Worm (Caenorhabditis elegans) whole organism, early embryonic: ENCODE results near the gene Y75B12B.11.

ENCODE experiments used
- B0310.2 ChIP-seq: sonication (generic microtip); optimal IDR thresholded peaks from 2 replicates; lab custom pipeline; 2016; ENCODE audit warnings: mild to moderate bottlenecking, missing genetic modification characterization, missing compliant biosample characterization
- F13C5.2 ChIP-seq: sonication (generic microtip); optimal IDR thresholded peaks from 2 replicates; lab custom pipeline; 2017; ENCODE audit warnings: mild to moderate bottlenecking, missing genetic modification characterization, inconsistent platforms, missing compliant biosample characterization
- aly-1 ChIP-seq: sonication (generic microtip); optimal IDR thresholded peaks from 2 replicates; lab custom pipeline; 2016; ENCODE audit warnings: missing genetic modification characterization, missing compliant biosample characterization
- ama-1 ChIP-seq: fragments of 150-350 bp; optimal IDR thresholded peaks from 2 replicates; lab custom pipeline; 2014
- ceh-13 ChIP-seq: fragments of 200-800 bp; sonication (Bioruptor generic); optimal IDR thresholded peaks from 2 replicates; lab custom pipeline; 2018; ENCODE audit warnings: mild to moderate bottlenecking, missing genetic modification characterization, missing compliant biosample characterization
- ceh-36 ChIP-seq: sonication (generic microtip); optimal IDR thresholded peaks from 2 replicates; lab custom pipeline; 2016; ENCODE audit warnings: missing genetic modification characterization, inconsistent platforms, missing compliant biosample characterization
- ets-7 ChIP-seq: sonication (generic microtip); optimal IDR thresholded peaks from 2 replicates; lab custom pipeline; 2016; ENCODE audit warnings: missing genotype, missing genetic modification characterization, missing compliant biosample characterization
- flt-1 ChIP-seq: fragments of 200-800 bp; sonication (Bioruptor generic); IDR thresholded peaks from 2 replicates; pipeline ENCODE4 v1.3.6; 2022; ENCODE audit warnings: missing genetic modification characterization, missing compliant biosample characterization
- hmbx-1 ChIP-seq: sonication (generic microtip); optimal IDR thresholded peaks from 2 replicates; lab custom pipeline; 2016; ENCODE audit warnings: mild to moderate bottlenecking, missing genetic modification characterization, missing compliant biosample characterization
- hmg-4 ChIP-seq: fragments of 200-800 bp; sonication (Bioruptor generic); optimal IDR thresholded peaks from 2 replicates; lab custom pipeline; 2018; ENCODE audit warnings: mild to moderate bottlenecking, missing genetic modification characterization, missing compliant biosample characterization
- hnd-1 ChIP-seq: sonication (generic microtip); optimal IDR thresholded peaks from 2 replicates; lab custom pipeline; 2016; ENCODE audit warnings: missing genetic modification characterization, missing compliant biosample characterization
- pes-1 ChIP-seq: fragments of 200-800 bp; sonication (Bioruptor generic); IDR thresholded peaks from 2 replicates; pipeline ENCODE4 v1.3.6; 2022; ENCODE audit warnings: missing genetic modification reagents, missing genetic modification characterization, missing compliant biosample characterization
- scrt-1 ChIP-seq: fragments of 200-800 bp; sonication (Bioruptor generic); IDR thresholded peaks from 2 replicates; pipeline ENCODE4 v1.3.6; 2022; ENCODE audit warnings: missing genetic modification characterization, missing compliant biosample characterization
- sea-1 ChIP-seq: fragments of 200-800 bp; sonication (Bioruptor generic); conservative IDR thresholded peaks from 2 replicates; pipeline ENCODE4 v1.3.6; 2022; ENCODE audit warnings: missing genetic modification characterization, missing compliant biosample characterization
- tbx-11 ChIP-seq: fragments of 200-800 bp; sonication (Bioruptor generic); IDR thresholded peaks from 2 replicates; pipeline ENCODE4 v1.3.6; 2022; ENCODE audit warnings: missing genetic modification characterization, missing compliant biosample characterization
- tbx-37 ChIP-seq: fragments of 200-800 bp; sonication (Bioruptor generic); conservative IDR thresholded peaks from 2 replicates; pipeline ENCODE4 v1.3.6; 2022; ENCODE audit warnings: missing genetic modification reagents, missing genetic modification characterization, missing compliant biosample characterization
- tra-4 ChIP-seq: sonication (generic microtip); optimal IDR thresholded peaks from 2 replicates; lab custom pipeline; 2017; ENCODE audit warnings: missing genetic modification characterization, missing compliant biosample characterization

The Y75B12B.11 gene

DNA sequence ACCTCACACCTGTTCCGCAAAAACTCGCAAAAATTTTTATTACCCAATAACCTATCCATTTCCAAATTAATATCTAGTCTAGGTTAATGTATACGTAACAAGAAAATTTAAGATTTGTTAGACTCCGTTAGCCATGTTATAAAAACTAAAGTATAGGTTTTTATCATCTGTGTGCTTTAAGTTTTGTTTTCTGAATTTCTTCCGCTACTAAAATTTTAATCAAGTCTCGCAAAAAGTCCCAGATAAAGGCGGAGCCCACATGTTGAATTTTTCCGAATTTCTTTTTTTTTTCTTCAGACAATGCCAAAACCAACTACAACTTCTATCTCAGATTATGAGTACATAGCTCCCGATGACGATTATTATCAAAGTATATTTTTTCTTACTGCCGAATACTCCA is 41.1 kb downstream of the Y75B12B.11 start, which contains the start of gene srw-13:
Gene srw-13 (plus strand): TSS at position 301 of the 400 bp plus-strand sequence.
- TF ChIP-seq flt-1 (GFP tag; lab: Robert Waterston, UW) (no peak), scrt-1 (no peak), ets-7 (tag; lab: Kevin White, UChicago) (no peak), B0310.2 (tag; lab: Kevin White, UChicago) (no peak), ceh-36 (no peak), pes-1 (GFP tag; lab: Robert Waterston, UW) (no peak), hnd-1 (tag; lab: Kevin White, UChicago) (no peak), tbx-11 (GFP tag; lab: Robert Waterston, UW) (no peak), F13C5.2 (tag; lab: Kevin White, UChicago) (no peak), ama-1 (lab: Kevin White, UChicago) (no peak), sea-1 (no peak), tbx-37 (no peak), aly-1 (no peak), hmg-4 (GFP tag; lab: Kevin White, UChicago) (no peak), ceh-13 (GFP tag; lab: Kevin White, UChicago) (no peak)

DNA sequence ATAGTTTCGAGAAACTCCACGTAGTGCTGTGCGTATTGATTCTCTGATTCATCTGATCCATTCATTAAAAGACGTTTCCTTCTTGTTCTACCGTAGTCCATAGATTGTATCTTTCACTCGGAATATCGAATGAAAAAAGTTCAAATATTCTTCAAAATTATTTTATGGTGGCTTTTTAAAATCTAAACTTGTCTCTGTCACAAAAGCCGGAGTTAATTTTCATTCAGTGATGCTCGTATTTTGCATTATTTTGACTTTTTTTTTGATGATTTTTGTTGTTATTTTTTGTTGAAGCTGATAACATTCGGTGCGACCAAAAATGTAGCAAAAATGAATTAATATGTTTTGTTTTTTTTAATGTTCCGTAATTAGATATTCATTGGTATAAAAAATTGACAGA is 44.6 kb downstream of the Y75B12B.11 start, which contains the start of gene nhr-164:
Gene nhr-164 (minus strand): TSS at position 101 of the 400 bp plus-strand sequence.
- TF ChIP-seq tbx-37 (no peak), sea-1 (no peak), hmbx-1 (tag; lab: Kevin White, UChicago) (no peak), hmg-4 (GFP tag; lab: Kevin White, UChicago) (no peak), scrt-1 (no peak), ets-7 (tag; lab: Kevin White, UChicago) (no peak)

DNA sequence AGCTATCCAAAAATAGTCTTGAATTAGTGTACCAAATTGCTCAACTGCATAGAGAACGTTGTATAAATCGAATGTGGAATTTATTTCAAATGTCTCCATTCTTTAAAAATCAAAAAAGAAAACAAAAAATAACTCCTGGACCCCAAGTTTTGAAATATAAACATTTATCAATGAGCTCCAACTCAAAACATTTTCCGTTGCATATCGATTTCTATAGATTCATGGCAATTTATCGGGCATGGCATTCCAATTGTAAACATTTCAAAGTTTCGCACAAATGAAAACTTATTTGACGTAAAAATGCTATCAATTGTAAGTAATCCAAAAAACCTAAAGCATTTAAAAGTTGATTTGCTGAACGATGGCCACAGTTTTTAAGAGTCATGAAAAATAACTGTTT is 47.5 kb downstream of the Y75B12B.11 start, which contains the start of gene srw-12:
Gene srw-12 (minus strand): TSS at position 101 of the 400 bp plus-strand sequence.
- TF ChIP-seq ceh-13 (GFP tag; lab: Kevin White, UChicago), result no peak
- TF ChIP-seq scrt-1, result no peak
- no peak for TF ChIP-seq F13C5.2 (tag; lab: Kevin White, UChicago)
- TF ChIP-seq ets-7 (tag; lab: Kevin White, UChicago), result no peak
- TF ChIP-seq tra-4 (tag; lab: Kevin White, UChicago), result no peak
- TF ChIP-seq tbx-11 (GFP tag; lab: Robert Waterston, UW), result no peak
- no peak for TF ChIP-seq flt-1 (GFP tag; lab: Robert Waterston, UW)
- no peak for TF ChIP-seq hnd-1 (tag; lab: Kevin White, UChicago)
- no peak for TF ChIP-seq ama-1 (lab: Kevin White, UChicago)
- TF ChIP-seq tbx-37, result no peak
- TF ChIP-seq pes-1 (GFP tag; lab: Robert Waterston, UW), result no peak
- TF ChIP-seq hmg-4 (GFP tag; lab: Kevin White, UChicago), result no peak
- no peak for TF ChIP-seq ceh-36
- no peak for TF ChIP-seq hmbx-1 (tag; lab: Kevin White, UChicago)
- no peak for TF ChIP-seq sea-1
- no peak for TF ChIP-seq aly-1

DNA sequence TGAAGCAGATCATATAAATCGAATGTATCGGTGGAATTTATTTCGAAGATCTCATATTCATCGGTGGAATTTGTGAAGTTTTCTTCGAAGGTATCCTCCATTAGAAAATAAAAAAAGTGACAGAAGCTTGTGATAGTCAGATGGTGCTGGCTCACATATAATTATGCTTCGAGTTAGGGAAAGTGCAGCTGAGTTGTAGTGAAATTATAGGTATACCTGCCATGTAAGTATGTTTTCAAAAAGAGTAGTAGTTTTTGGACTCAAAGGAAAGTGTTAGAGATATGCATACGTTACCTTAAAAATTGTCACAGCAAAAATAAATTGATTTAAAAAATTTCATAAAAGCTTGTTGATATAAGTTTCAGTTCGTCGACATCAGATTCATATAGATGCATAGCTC is 49.1 kb downstream of the Y75B12B.11 start, which contains the start of gene srw-11:
Gene srw-11 (minus strand): TSS at position 101 of the 400 bp plus-strand sequence.
- no peak for TF ChIP-seq B0310.2 (tag; lab: Kevin White, UChicago)
- no peak for TF ChIP-seq ceh-36
- no peak for TF ChIP-seq flt-1 (GFP tag; lab: Robert Waterston, UW)
- TF ChIP-seq pes-1 (GFP tag; lab: Robert Waterston, UW), result no peak
- TF ChIP-seq aly-1, result no peak
- no peak for TF ChIP-seq ama-1 (lab: Kevin White, UChicago)
- no peak for TF ChIP-seq tbx-37
- no peak for TF ChIP-seq ceh-13 (GFP tag; lab: Kevin White, UChicago)
- no peak for TF ChIP-seq tbx-11 (GFP tag; lab: Robert Waterston, UW)
- no peak for TF ChIP-seq hmbx-1 (tag; lab: Kevin White, UChicago)
- TF ChIP-seq sea-1, result no peak
- no peak for TF ChIP-seq hmg-4 (GFP tag; lab: Kevin White, UChicago)
- no peak for TF ChIP-seq ets-7 (tag; lab: Kevin White, UChicago)
- TF ChIP-seq scrt-1, result no peak
- TF ChIP-seq hnd-1 (tag; lab: Kevin White, UChicago), result no peak
- TF ChIP-seq tra-4 (tag; lab: Kevin White, UChicago), result no peak
- no peak for TF ChIP-seq F13C5.2 (tag; lab: Kevin White, UChicago)

DNA sequence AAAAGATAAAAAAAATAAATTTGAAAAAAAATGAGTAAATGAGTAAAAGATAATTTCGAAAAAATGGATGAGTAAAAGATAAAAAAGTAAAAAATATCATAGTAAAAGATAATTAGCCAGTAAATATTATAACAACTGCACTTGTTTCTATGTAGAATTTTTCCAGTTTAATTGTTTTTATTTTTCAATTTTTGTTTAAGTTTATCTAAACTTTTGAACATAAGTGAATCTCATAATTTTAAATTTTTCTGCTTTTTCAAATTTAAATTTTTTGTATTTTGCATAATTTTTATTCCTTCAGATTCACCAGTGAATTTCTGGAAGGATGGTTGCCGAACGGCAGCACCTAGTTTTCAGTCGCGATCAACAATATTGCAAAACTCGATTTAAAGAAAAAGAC is 50.2 kb downstream of the Y75B12B.11 start, which contains the start of gene chil-12:
Gene chil-12 (plus strand): TSS at position 301 of the 400 bp plus-strand sequence.
- TF ChIP-seq aly-1, result no peak
- no peak for TF ChIP-seq hmg-4 (GFP tag; lab: Kevin White, UChicago)
- TF ChIP-seq tbx-37, result no peak
- no peak for TF ChIP-seq tra-4 (tag; lab: Kevin White, UChicago)
- no peak for TF ChIP-seq flt-1 (GFP tag; lab: Robert Waterston, UW)
- TF ChIP-seq scrt-1, result no peak
- TF ChIP-seq hmbx-1 (tag; lab: Kevin White, UChicago), result no peak
- no peak for TF ChIP-seq sea-1
- TF ChIP-seq tbx-11 (GFP tag; lab: Robert Waterston, UW), result no peak
- TF ChIP-seq hnd-1 (tag; lab: Kevin White, UChicago), result no peak
- no peak for TF ChIP-seq pes-1 (GFP tag; lab: Robert Waterston, UW)
- TF ChIP-seq ceh-36, result no peak
- TF ChIP-seq B0310.2 (tag; lab: Kevin White, UChicago), result no peak
